Fruit fly (Drosophila melanogaster): Measurements from ENCODE around the gene CG31798.

DNA sequence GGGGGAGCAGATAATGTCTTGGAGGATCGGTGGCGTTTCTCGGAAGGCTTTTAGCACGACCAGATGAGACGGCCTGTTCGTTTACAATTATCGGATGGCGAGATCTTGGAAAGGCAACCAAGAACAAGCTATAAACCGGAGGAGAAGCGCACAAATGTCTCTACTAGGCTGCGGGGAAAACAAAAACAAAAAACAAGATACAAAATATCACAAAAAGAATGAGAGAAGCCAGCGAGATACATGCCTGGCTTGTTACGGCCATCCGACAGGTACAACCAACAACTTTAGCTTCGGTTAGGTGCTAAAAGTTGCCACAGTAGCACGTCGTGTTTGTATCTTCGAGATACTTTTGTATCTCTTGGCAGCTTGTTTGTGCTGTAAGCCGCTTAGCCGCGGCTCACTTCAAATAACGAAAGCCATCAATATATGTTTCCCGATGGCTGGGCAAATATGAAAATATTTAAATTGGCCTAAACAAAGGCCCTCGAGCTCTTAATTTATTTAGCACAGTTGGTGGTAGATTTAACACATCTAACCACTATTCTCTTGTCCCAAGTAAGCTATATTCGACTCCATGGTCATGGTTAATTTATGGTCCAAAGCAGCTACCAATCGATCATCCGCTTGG, 34.0 kb upstream of the CG31798 start:
- TF ChIP-seq Snoo (tag; optimal IDR thresholded peaks at IDR 0.05) (no peak), rn (GFP tag; IDR thresholded peaks at IDR 0.05) (no peak), EcR (GFP tag; optimal IDR thresholded peaks at IDR 0.05) (no peak), CG8159 (tag; optimal IDR thresholded peaks at IDR 0.05) (peak; percentile 10), CG17806 (tag; optimal IDR thresholded peaks at IDR 0.05) (peak; percentile 24), fd96Ca (GFP tag; IDR thresholded peaks at IDR 0.05) (no peak), CG8301 (tag; optimal IDR thresholded peaks at IDR 0.05) (peak; percentile 2)

Data from whole organism, pupa.